Fruit fly (Drosophila melanogaster) whole organism, pupa: Measurements from ENCODE around the gene CG8927.

ENCODE experiments used
- CG10348 ChIP-seq: fragments of 200-800 bp; sonication (Bioruptor generic); IDR thresholded peaks from 2 replicates; pipeline ENCODE4 v1.3.6; 2022; ENCODE audit warnings: missing biosample characterization, missing genetic modification characterization
- CG12605 ChIP-seq: fragments of 200-800 bp; sonication (Bioruptor generic); IDR thresholded peaks from 2 replicates; pipeline ENCODE4 v1.3.6; 2022; ENCODE audit warnings: missing biosample characterization, missing genetic modification characterization
- CG13204 ChIP-seq: fragments of 200-800 bp; sonication (Bioruptor generic); optimal IDR thresholded peaks from 2 replicates; lab custom pipeline; 2018; ENCODE audit warnings: missing biosample characterization, mild to moderate bottlenecking, missing genetic modification characterization, moderate library complexity
- CG14655 ChIP-seq: fragments of 200-800 bp; sonication (Bioruptor generic); optimal IDR thresholded peaks from 3 replicates; lab custom pipeline; 2017; ENCODE audit warnings: mild to moderate bottlenecking, missing biosample characterization, missing genetic modification reagents, missing genetic modification characterization
- CG15710 ChIP-seq: fragments of 200-800 bp; sonication (Bioruptor generic); optimal IDR thresholded peaks from 2 replicates; lab custom pipeline; 2018; ENCODE audit warnings: missing biosample characterization, mild to moderate bottlenecking, missing genetic modification characterization, moderate library complexity
- CG17806 ChIP-seq: fragments of 200-800 bp; sonication (Bioruptor generic); optimal IDR thresholded peaks from 2 replicates; lab custom pipeline; 2018; ENCODE audit warnings: missing biosample characterization, mild to moderate bottlenecking, missing genetic modification characterization, moderate library complexity
- CG32121 ChIP-seq: fragments of 200-800 bp; sonication (Bioruptor generic); IDR thresholded peaks from 2 replicates; pipeline ENCODE4 v1.3.6; 2022; ENCODE audit warnings: missing biosample characterization, missing genetic modification characterization
- CG34367 ChIP-seq: fragments of 200-800 bp; sonication (Bioruptor generic); optimal IDR thresholded peaks from 2 replicates; lab custom pipeline; 2018; ENCODE audit warnings: missing biosample characterization, mild to moderate bottlenecking, missing genetic modification characterization
- CG4496 ChIP-seq: fragments of 200-800 bp; sonication (Bioruptor generic); IDR thresholded peaks from 3 replicates; pipeline ENCODE4 v1.3.6; 2022; ENCODE audit warnings: missing biosample characterization, missing genetic modification characterization
- CG8159 ChIP-seq: fragments of 200-800 bp; sonication (Bioruptor generic); optimal IDR thresholded peaks from 3 replicates; lab custom pipeline; 2018; ENCODE audit warnings: missing biosample characterization, mild to moderate bottlenecking, missing genetic modification characterization, moderate library complexity
- CG8301 ChIP-seq: fragments of 200-800 bp; sonication (Bioruptor generic); optimal IDR thresholded peaks from 2 replicates; lab custom pipeline; 2018; ENCODE audit warnings: missing biosample characterization, mild to moderate bottlenecking, missing genetic modification characterization
- CG9948 ChIP-seq: fragments of 200-800 bp; sonication (Bioruptor generic); optimal IDR thresholded peaks from 2 replicates; lab custom pipeline; 2018; ENCODE audit warnings: missing biosample characterization, mild to moderate bottlenecking, missing genetic modification characterization, moderate library complexity
- D1 ChIP-seq: fragments of 200-800 bp; sonication (Bioruptor generic); optimal IDR thresholded peaks from 2 replicates; lab custom pipeline; 2018; ENCODE audit warnings: missing biosample characterization, mild to moderate bottlenecking, missing genetic modification characterization, moderate library complexity
- EcR ChIP-seq: fragments of 200-800 bp; sonication (Bioruptor generic); optimal IDR thresholded peaks from 3 replicates; lab custom pipeline; 2019; ENCODE audit warnings: missing biosample characterization, missing genetic modification characterization, mild to moderate bottlenecking, moderate library complexity, missing genetic modification reagents
- Ets98B ChIP-seq: fragments of 200-800 bp; sonication (Bioruptor generic); IDR thresholded peaks from 2 replicates; pipeline ENCODE4 v1.3.6; 2022; ENCODE audit warnings: missing biosample characterization, missing genetic modification characterization
- Pif1A ChIP-seq: fragments of 200-800 bp; sonication (Bioruptor generic); optimal IDR thresholded peaks from 3 replicates; lab custom pipeline; 2016; ENCODE audit warnings: missing biosample characterization, missing genetic modification characterization
- Pif1B ChIP-seq: fragments of 200-800 bp; sonication (Bioruptor generic); optimal IDR thresholded peaks from 3 replicates; lab custom pipeline; 2016; ENCODE audit warnings: missing biosample characterization, missing genetic modification characterization
- Snoo ChIP-seq: fragments of 200-800 bp; sonication (Bioruptor generic); optimal IDR thresholded peaks from 3 replicates; lab custom pipeline; 2017; ENCODE audit warnings: missing biosample characterization, mild to moderate bottlenecking, missing genetic modification characterization, inconsistent platforms
- fd96Ca ChIP-seq: fragments of 200-800 bp; sonication (Bioruptor generic); IDR thresholded peaks from 3 replicates; pipeline ENCODE4 v1.3.6; 2022; ENCODE audit warnings: missing biosample characterization, missing genetic modification characterization
- gl ChIP-seq: fragments of 200-800 bp; sonication (Bioruptor generic); optimal IDR thresholded peaks from 2 replicates; lab custom pipeline; 2018; ENCODE audit warnings: missing biosample characterization, mild to moderate bottlenecking, missing genetic modification characterization
- rn ChIP-seq: fragments of 200-800 bp; sonication (Bioruptor generic); IDR thresholded peaks from 2 replicates; pipeline ENCODE4 v1.3.6; 2022; ENCODE audit warnings: missing biosample characterization, missing genetic modification characterization

CG8927 gene

dm6 chr3R:16152369-16152768, 28.5 kb upstream of the CG8927 start:
- TF ChIP-seq CG32121 (GFP tag; lab: Robert Waterston, UW) (peak; percentile 25; the same call in 1 of the 2 replicates), CG17806 (tag; lab: Kevin White, UChicago) (no peak), CG12605 (GFP tag; lab: Robert Waterston, UW) (no peak)

- TF ChIP-seq CG8159 (tag; lab: Kevin White, UChicago) (no peak), fd96Ca (no peak), CG14655 (GFP tag; lab: Kevin White, UChicago) (no peak), CG32121 (GFP tag; lab: Robert Waterston, UW) (no peak), rn (GFP tag; lab: Robert Waterston, UW) (no peak), CG9948 (tag; lab: Kevin White, UChicago) (no peak), EcR (GFP tag; lab: Kevin White, UChicago) (no peak), Pif1B (GFP tag; lab: Kevin White, UChicago) (no peak), gl (no peak), CG8301 (tag; lab: Kevin White, UChicago) (no peak), CG4496 (GFP tag; lab: Robert Waterston, UW) (no peak)
Observed at dm6 chr3R:16153356-16153905, 27.4 kb upstream of the CG8927 start.

dm6 chr3R:16154263-16154662, 26.6 kb upstream of the CG8927 start:
- peak; percentile 67 for TF ChIP-seq Snoo (tag; lab: Kevin White, UChicago)
- TF ChIP-seq Ets98B (GFP tag; lab: Robert Waterston, UW) = peak; percentile 70
- TF ChIP-seq CG4496 (GFP tag; lab: Robert Waterston, UW) = peak; percentile 86
- 0 out of 3 replicates have a peak, but pooled peaks have one; percentile 21 for TF ChIP-seq fd96Ca
- TF ChIP-seq CG8159 (tag; lab: Kevin White, UChicago) = peak; percentile 15
- TF ChIP-seq EcR (GFP tag; lab: Kevin White, UChicago) = no peak
- peak; percentile 61 for TF ChIP-seq rn (GFP tag; lab: Robert Waterston, UW)
- no peak for TF ChIP-seq CG17806 (tag; lab: Kevin White, UChicago)
- TF ChIP-seq CG34367 = no peak
- TF ChIP-seq CG32121 (GFP tag; lab: Robert Waterston, UW) = peak; percentile 84
- no peak for TF ChIP-seq CG9948 (tag; lab: Kevin White, UChicago)
- peak; percentile 80 for TF ChIP-seq CG12605 (GFP tag; lab: Robert Waterston, UW)
- TF ChIP-seq CG15710 (tag; lab: Kevin White, UChicago) = peak; percentile 34
- peak; percentile 50 for TF ChIP-seq Pif1A (GFP tag; lab: Kevin White, UChicago)
- TF ChIP-seq, all 21 proteins: peak for 10

- TF ChIP-seq fd96Ca = no peak
- TF ChIP-seq CG14655 (GFP tag; lab: Kevin White, UChicago) = no peak
- TF ChIP-seq CG8301 (tag; lab: Kevin White, UChicago) = no peak
- TF ChIP-seq CG17806 (tag; lab: Kevin White, UChicago) = no peak
- no peak for TF ChIP-seq Pif1B (GFP tag; lab: Kevin White, UChicago)
- no peak for TF ChIP-seq gl
- no peak for TF ChIP-seq D1 (tag; lab: Kevin White, UChicago)
- no peak for TF ChIP-seq Snoo (tag; lab: Kevin White, UChicago)
- no peak for TF ChIP-seq CG9948 (tag; lab: Kevin White, UChicago)
- no peak for TF ChIP-seq CG13204 (GFP tag; lab: Kevin White, UChicago)
- no peak for TF ChIP-seq Pif1A (GFP tag; lab: Kevin White, UChicago)
- no peak for TF ChIP-seq rn (GFP tag; lab: Robert Waterston, UW)
- no peak for TF ChIP-seq CG4496 (GFP tag; lab: Robert Waterston, UW)
- TF ChIP-seq CG34367 = no peak
- no peak for TF ChIP-seq EcR (GFP tag; lab: Kevin White, UChicago)
- TF ChIP-seq Ets98B (GFP tag; lab: Robert Waterston, UW) = no peak
Observed at dm6 chr3R:16154682-16155081, 26.1 kb upstream of the CG8927 start, which contains the start of gene CG6006. TSS of gene CG6006 (plus strand) at chr3R:16154982.

- no peak for TF ChIP-seq Ets98B (GFP tag; lab: Robert Waterston, UW)
- TF ChIP-seq CG15710 (tag; lab: Kevin White, UChicago) = no peak
- no peak for TF ChIP-seq CG13204 (GFP tag; lab: Kevin White, UChicago)
- no peak for TF ChIP-seq CG9948 (tag; lab: Kevin White, UChicago)
- no peak for TF ChIP-seq EcR (GFP tag; lab: Kevin White, UChicago)
- TF ChIP-seq D1 (tag; lab: Kevin White, UChicago) = no peak
- no peak for TF ChIP-seq CG8301 (tag; lab: Kevin White, UChicago)
- TF ChIP-seq Pif1A (GFP tag; lab: Kevin White, UChicago) = no peak
- TF ChIP-seq CG34367 = no peak
- TF ChIP-seq rn (GFP tag; lab: Robert Waterston, UW) = no peak
- TF ChIP-seq, all 21 proteins: peak for 0
Observed at dm6 chr3R:16156032-16156431, 24.8 kb upstream of the CG8927 start.

- TF ChIP-seq CG32121 (GFP tag; lab: Robert Waterston, UW) (peak; percentile 55; the same call in 1 of the 2 replicates), CG14655 (GFP tag; lab: Kevin White, UChicago) (peak; percentile 74), CG17806 (tag; lab: Kevin White, UChicago) (peak; percentile 57), fd96Ca (0 out of 3 replicates have a peak, but pooled peaks have one; percentile 48), CG8159 (tag; lab: Kevin White, UChicago) (peak; percentile 73), CG13204 (GFP tag; lab: Kevin White, UChicago) (peak; percentile 70), Ets98B (GFP tag; lab: Robert Waterston, UW) (peak; percentile 17; the same call in 1 of the 2 replicates), CG9948 (tag; lab: Kevin White, UChicago) (peak; percentile 54), EcR (GFP tag; lab: Kevin White, UChicago) (no peak), Pif1B (GFP tag; lab: Kevin White, UChicago) (peak; percentile 51), CG8301 (tag; lab: Kevin White, UChicago) (peak; percentile 73), CG15710 (tag; lab: Kevin White, UChicago) (peak; percentile 65), rn (GFP tag; lab: Robert Waterston, UW) (no peak), CG10348 (no peak), CG34367 (peak; percentile 25), Pif1A (GFP tag; lab: Kevin White, UChicago) (peak; percentile 67), CG12605 (GFP tag; lab: Robert Waterston, UW) (peak; percentile 59), CG4496 (GFP tag; lab: Robert Waterston, UW) (peak; percentile 50), Snoo (tag; lab: Kevin White, UChicago) (peak; percentile 63), D1 (tag; lab: Kevin White, UChicago) (peak; percentile 52), gl (no peak)
Observed at dm6 chr3R:16157564-16158242, 23.1 kb upstream of the CG8927 start.
